Worm (Caenorhabditis elegans) whole organism, midembryonic: Measurements from ENCODE around the gene pelo-1.

Experiments used
- cog-1 ChIP-seq: sonication (generic microtip); optimal IDR thresholded peaks from 2 replicates; lab custom pipeline; 2016; ENCODE audit warnings: missing genetic modification characterization, missing compliant biosample characterization
- flt-1 ChIP-seq: fragments of 200-800 bp; sonication (Bioruptor generic); IDR thresholded peaks from 2 replicates; pipeline ENCODE4 v1.3.6; 2022; ENCODE audit warnings: missing genetic modification characterization, missing compliant biosample characterization
- klf-2 ChIP-seq: fragments of 200-800 bp; sonication (Bioruptor generic); conservative IDR thresholded peaks from 2 replicates; pipeline ENCODE4 v1.3.6; 2022; ENCODE audit warnings: missing genetic modification reagents, missing genetic modification characterization, missing compliant biosample characterization
- med-1 ChIP-seq: sonication (generic microtip); optimal IDR thresholded peaks from 2 replicates; lab custom pipeline; 2017; ENCODE audit warnings: missing genetic modification characterization, mild to moderate bottlenecking, missing compliant biosample characterization, antibody characterized with exemption, missing genetic modification reagents; ENCODE audit not compliant: insufficient read depth
- ref-1 ChIP-seq: fragments of 200-800 bp; sonication (Bioruptor generic); conservative IDR thresholded peaks from 2 replicates; pipeline ENCODE4 v1.3.6; 2022; ENCODE audit warnings: missing genetic modification reagents, missing genetic modification characterization, missing compliant biosample characterization
- ztf-23 ChIP-seq: fragments of 200-800 bp; sonication (Bioruptor generic); IDR thresholded peaks from 2 replicates; pipeline ENCODE4 v1.3.6; 2022; ENCODE audit warnings: missing genetic modification reagents, missing genetic modification characterization, missing compliant biosample characterization
- ztf-29 ChIP-seq: fragments of 200-800 bp; sonication (Bioruptor generic); IDR thresholded peaks from 2 replicates; pipeline ENCODE4 v1.3.6; 2022; ENCODE audit warnings: missing genetic modification reagents, missing genetic modification characterization, missing compliant biosample characterization

DNA sequence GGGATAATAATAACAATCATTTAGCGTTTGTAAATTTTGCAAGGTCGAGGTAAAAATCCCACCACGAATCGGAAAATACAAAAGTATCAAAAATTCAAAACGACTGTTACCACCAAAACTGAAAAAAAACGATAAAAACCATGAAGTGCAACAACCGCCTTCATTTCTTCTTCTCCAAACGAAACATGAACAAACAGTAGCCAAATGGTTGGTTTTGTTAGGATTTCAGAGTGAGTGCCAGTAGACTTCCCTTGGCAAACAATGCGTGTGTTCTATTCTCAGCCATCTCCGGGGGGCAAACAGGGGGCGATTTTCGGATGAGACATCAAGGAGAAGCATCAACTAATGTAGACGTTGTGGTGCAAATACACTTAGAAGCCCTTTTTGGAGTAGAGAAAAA, 20.7 kb upstream of the pelo-1 start:
- no peak for TF ChIP-seq med-1 (GFP tag; lab: Kevin White, UChicago)
- TF ChIP-seq cog-1 (tag; lab: Kevin White, UChicago): no peak
- no peak for TF ChIP-seq ref-1 (GFP tag; lab: Robert Waterston, UW)
- no peak for TF ChIP-seq flt-1
- no peak for TF ChIP-seq ztf-23 (GFP tag; lab: Robert Waterston, UW)
- TF ChIP-seq klf-2 (GFP tag; lab: Robert Waterston, UW): no peak
- TF ChIP-seq ztf-29 (GFP tag; lab: Robert Waterston, UW): no peak
